Worm (Caenorhabditis elegans) whole organism, L3 larva: Measurements from ENCODE around the gene mca-2.

Experiments
- fkh-10 ChIP-seq: sonication (generic microtip); optimal IDR thresholded peaks from 2 replicates; lab custom pipeline; 2017; ENCODE audit warnings: missing biosample characterization, missing genetic modification reagents, missing genetic modification characterization
- ztf-4 ChIP-seq: fragments of 150-350 bp; optimal IDR thresholded peaks from 2 replicates; lab custom pipeline; 2014; ENCODE audit warnings: missing biosample characterization, missing genetic modification characterization

ce11 chrIV:2136607-2137006 is 52.8 kb downstream of the mca-2 start, which contains the start of gene test-1:
- no peak for TF ChIP-seq ztf-4 (tag; lab: Kevin White, UChicago)
- no peak for TF ChIP-seq fkh-10 (GFP tag; lab: Kevin White, UChicago)
